Fruit fly (Drosophila melanogaster): ENCODE results near the gene CG33642.
A peak's percentile ranks its signal among the peaks of the same experiment; 100 is the strongest.

The CG33642 gene

dm6 chr2L:13514262-13514937 lies 15.4 kb upstream of the CG33642 start (continued):
- TF ChIP-seq CG10274 (GFP tag; optimal IDR thresholded peaks at IDR 0.05) (peak; percentile 34), vnd (GFP tag; IDR thresholded peaks at IDR 0.05; ENCODE audit: partially characterized antibody) (no peak), pb (GFP tag; optimal IDR thresholded peaks at IDR 0.05) (no peak), lov (optimal IDR thresholded peaks at IDR 0.05) (no peak), lov (GFP tag; IDR thresholded peaks at IDR 0.05) (no peak), pan (optimal IDR thresholded peaks at IDR 0.05) (no peak), pan (GFP tag; optimal IDR thresholded peaks at IDR 0.05 in 1 of 2, IDR thresholded peaks at IDR 0.05 in 1 of 2) (peak in 1 of 2 experiments; percentile 61), CG1792 (GFP tag; optimal IDR thresholded peaks at IDR 0.05) (no peak), ara (GFP tag; IDR thresholded peaks at IDR 0.05) (0 out of 2 replicates have a peak, but pooled peaks have one; percentile 50), Hand (GFP tag; optimal IDR thresholded peaks at IDR 0.05) (peak; percentile 30), mld (GFP tag; IDR thresholded peaks at IDR 0.05; ENCODE audit: partially characterized antibody) (no peak), Doc3 (GFP tag; IDR thresholded peaks at IDR 0.05; ENCODE audit: partially characterized antibody) (0 out of 3 replicates have a peak, but pooled peaks have one; percentile 27), CG10565 (GFP tag; optimal IDR thresholded peaks at IDR 0.05) (no peak), Elba2 (GFP tag; optimal IDR thresholded peaks at IDR 0.05) (no peak), tup (GFP tag; optimal IDR thresholded peaks at IDR 0.05) (peak; percentile 46), CG1602 (GFP tag; optimal IDR thresholded peaks at IDR 0.05) (no peak), z (GFP tag; IDR thresholded peaks at IDR 0.05) (no peak), CG16813 (GFP tag; IDR thresholded peaks at IDR 0.05; ENCODE audit: partially characterized antibody) (no peak), CG32767 (GFP tag; IDR thresholded peaks at IDR 0.05) (no peak), Hmx (GFP tag; optimal IDR thresholded peaks at IDR 0.05) (no peak), amos (GFP tag; IDR thresholded peaks at IDR 0.05; ENCODE audit: partially characterized antibody) (no peak), otp (GFP tag; IDR thresholded peaks at IDR 0.05) (no peak; the same call in 2 of the 3 replicates), Gug (GFP tag; IDR thresholded peaks at IDR 0.05) (peak; percentile 60; the same call in 1 of the 4 replicates), Sry-β (GFP tag; optimal IDR thresholded peaks at IDR 0.05) (no peak), HLHmδ (GFP tag; optimal IDR thresholded peaks at IDR 0.05) (no peak), Hr78 (GFP tag; optimal IDR thresholded peaks at IDR 0.05) (peak in 1 of 2 experiments; percentile 18), NfI (GFP tag; optimal IDR thresholded peaks at IDR 0.05) (peak; percentile 59), ind (GFP tag; optimal IDR thresholded peaks at IDR 0.05) (peak; percentile 56), dysf (GFP tag; IDR thresholded peaks at IDR 0.05) (peak; percentile 64), CG1024 (GFP tag; IDR thresholded peaks at IDR 0.05) (no peak), nom (GFP tag; optimal IDR thresholded peaks at IDR 0.05) (no peak), Dip3 (GFP tag; optimal IDR thresholded peaks at IDR 0.05) (peak; percentile 23), fd96Cb (tag; optimal IDR thresholded peaks at IDR 0.05) (peak; percentile 30), CG11695 (GFP tag; IDR thresholded peaks at IDR 0.05) (peak; percentile 56; the same call in 1 of the 3 replicates), Atf3 (GFP tag; optimal IDR thresholded peaks at IDR 0.05) (no peak), CG31365 (tag; optimal IDR thresholded peaks at IDR 0.05) (peak; percentile 9), CG14441 (GFP tag; IDR thresholded peaks at IDR 0.05) (peak; percentile 52; the same call in 1 of the 2 replicates), ssp (GFP tag; IDR thresholded peaks at IDR 0.05) (peak; percentile 38; the same call in 1 of the 2 replicates), CG12071 (GFP tag; optimal IDR thresholded peaks at IDR 0.05) (peak; percentile 15), kni (GFP tag; optimal IDR thresholded peaks at IDR 0.05) (peak; percentile 15), tin (GFP tag; optimal IDR thresholded peaks at IDR 0.05) (peak; percentile 8), CG7839 (tag; optimal IDR thresholded peaks at IDR 0.05) (peak; percentile 45), lilli (GFP tag; optimal IDR thresholded peaks at IDR 0.05) (peak; percentile 63), hth (optimal IDR thresholded peaks at IDR 0.05) (no peak), CG6272 (GFP tag; IDR thresholded peaks at IDR 0.05) (peak; percentile 52), sens (GFP tag) (no peak), ewg (GFP tag; optimal IDR thresholded peaks at IDR 0.05) (peak; percentile 56), CG2116 (GFP tag; optimal IDR thresholded peaks at IDR 0.05) (no peak), cato (GFP tag; optimal IDR thresholded peaks at IDR 0.05; ENCODE audit: borderline replicate concordance) (no peak), CG9876 (GFP tag; optimal IDR thresholded peaks at IDR 0.05) (no peak)

Measured in whole organism, embryonic.